Worm (Caenorhabditis elegans): ENCODE results near the gene cpg-7.

The cpg-7 gene

ce11 chrII:14100963-14101362 lies 8.1 kb downstream of the cpg-7 start, which contains the start of gene bkip-1:
TSS of gene bkip-1 (plus strand) at chrII:14101263.
- TF ChIP-seq tra-1 (GFP tag; IDR thresholded peaks at IDR 0.05) = no peak
- no peak for TF ChIP-seq daf-19 (GFP tag; conservative IDR thresholded peaks at IDR 0.05)
- TF ChIP-seq snpc-4 (tag; optimal IDR thresholded peaks at IDR 0.05) = no peak
- no peak for TF ChIP-seq mxl-2 (GFP tag; conservative IDR thresholded peaks at IDR 0.05)
- TF ChIP-seq gei-8 (GFP tag; optimal IDR thresholded peaks at IDR 0.05) = no peak

ce11 chrII:14098348-14098747 lies 10.7 kb downstream of the cpg-7 start:
- TF ChIP-seq ztf-11 (tag; optimal IDR thresholded peaks at IDR 0.05) (no peak), lsy-2 (tag; optimal IDR thresholded peaks at IDR 0.05) (no peak), dmd-9 (GFP tag; IDR thresholded peaks at IDR 0.05) (no peak), lin-38 (GFP tag; IDR thresholded peaks at IDR 0.05) (no peak), hif-1 (tag; optimal IDR thresholded peaks at IDR 0.05) (no peak), gei-8 (GFP tag; optimal IDR thresholded peaks at IDR 0.05) (no peak), lin-13 (GFP tag; optimal IDR thresholded peaks at IDR 0.05) (no peak), daf-12 (tag; optimal IDR thresholded peaks at IDR 0.05) (no peak), ceh-20 (GFP tag; IDR thresholded peaks at IDR 0.05) (no peak), ctbp-1 (GFP tag; IDR thresholded peaks at IDR 0.05) (no peak), dpl-1 (GFP tag; optimal IDR thresholded peaks at IDR 0.05) (no peak), lin-39 (tag; optimal IDR thresholded peaks at IDR 0.05) (no peak), set-16 (GFP tag; IDR thresholded peaks at IDR 0.05) (no peak)

- TF ChIP-seq lin-39 (tag; optimal IDR thresholded peaks at IDR 0.05) = no peak
- TF ChIP-seq nhr-102 (tag; optimal IDR thresholded peaks at IDR 0.05) = no peak
- TF ChIP-seq pha-4 (GFP tag; IDR thresholded peaks at IDR 0.05) = no peak
- no peak for TF ChIP-seq pha-4 (tag; optimal IDR thresholded peaks at IDR 0.05)
- TF ChIP-seq daf-19 (GFP tag; conservative IDR thresholded peaks at IDR 0.05) = no peak
- no peak for TF ChIP-seq lin-13 (GFP tag; optimal IDR thresholded peaks at IDR 0.05)
- no peak for TF ChIP-seq skn-1 (tag; optimal IDR thresholded peaks at IDR 0.05)
- no peak for TF ChIP-seq lim-7 (GFP tag; IDR thresholded peaks at IDR 0.05)
- TF ChIP-seq lin-29 (GFP tag; IDR thresholded peaks at IDR 0.05) = no peak
- no peak for TF ChIP-seq daf-12 (tag; optimal IDR thresholded peaks at IDR 0.05)
- no peak for TF ChIP-seq ztf-11 (tag; optimal IDR thresholded peaks at IDR 0.05)
- TF ChIP-seq lin-38 (GFP tag; IDR thresholded peaks at IDR 0.05) = no peak
- no peak for TF ChIP-seq nhr-76 (tag; optimal IDR thresholded peaks at IDR 0.05)
- no peak for TF ChIP-seq dve-1 (tag; optimal IDR thresholded peaks at IDR 0.05; ENCODE audit: insufficient read depth)
- no peak for TF ChIP-seq snpc-4 (tag; optimal IDR thresholded peaks at IDR 0.05)
- no peak for TF ChIP-seq Y5F2A.4 (GFP tag; optimal IDR thresholded peaks at IDR 0.05)
- TF ChIP-seq ceh-20 (GFP tag; IDR thresholded peaks at IDR 0.05) = no peak
These were observed 11.5 kb downstream of the cpg-7 start, which contains the start of gene Y39G8C.2 for ce11 chrII:14097518-14097917. TSS of gene Y39G8C.2 (minus strand) at chrII:14097618.

ce11 chrII:14096814-14097213 lies 12.2 kb downstream of the cpg-7 start:
- TF ChIP-seq lin-38 (GFP tag; IDR thresholded peaks at IDR 0.05) (0 out of 2 replicates have a peak, but pooled peaks have one; percentile 34), T20F7.1 (GFP tag; optimal IDR thresholded peaks at IDR 0.05) (no peak), snpc-1.2 (GFP tag; IDR thresholded peaks at IDR 0.05) (peak; percentile 65), T26A8.4 (GFP tag; IDR thresholded peaks at IDR 0.05) (no peak), ceh-44 (GFP tag; IDR thresholded peaks at IDR 0.05) (no peak), set-16 (GFP tag; IDR thresholded peaks at IDR 0.05) (peak; percentile 93), lim-7 (GFP tag; IDR thresholded peaks at IDR 0.05) (0 out of 2 replicates have a peak, but pooled peaks have one; percentile 30), D1046.2 (GFP tag; IDR thresholded peaks at IDR 0.05) (0 out of 2 replicates have a peak, but pooled peaks have one; percentile 15), ceh-82 (tag; optimal IDR thresholded peaks at IDR 0.05) (no peak), duxl-1 (tag; optimal IDR thresholded peaks at IDR 0.05; ENCODE audit: poor library complexity) (no peak), spr-1 (tag; optimal IDR thresholded peaks at IDR 0.05) (peak; percentile 22), lin-29 (GFP tag; IDR thresholded peaks at IDR 0.05) (no peak), lsy-2 (tag; optimal IDR thresholded peaks at IDR 0.05) (no peak)

Measured in whole organism, L4 larva.